Fruit fly (Drosophila melanogaster): ENCODE data around the gene Zn72D.

Gene Zn72D

DNA sequence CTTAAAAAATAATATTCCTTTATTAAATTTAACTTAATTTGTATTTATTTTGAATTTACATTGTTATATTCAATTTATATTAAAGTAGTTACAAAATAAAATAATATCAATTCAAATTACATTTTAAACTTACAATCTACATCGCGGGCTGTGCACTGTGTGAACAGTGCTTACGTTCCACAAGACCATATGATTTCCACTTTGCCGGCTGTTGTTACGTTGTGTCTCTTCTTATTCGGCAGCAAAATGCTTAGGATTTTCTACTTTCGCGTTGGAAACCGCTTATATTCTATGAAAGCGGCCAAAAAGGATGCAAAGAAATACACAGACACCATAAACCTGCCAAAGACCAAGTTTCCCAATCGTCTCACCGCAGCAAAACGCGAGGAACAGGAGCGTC lies 12.4 kb downstream of the Zn72D start, which contains the start of gene IleRS-m:
Gene IleRS-m (plus strand): TSS at position 222 of the 400 bp plus-strand sequence.
- TF ChIP-seq Myc (optimal IDR thresholded peaks at IDR 0.05) (no peak), psq (optimal IDR thresholded peaks at IDR 0.05) (no peak), Sin3A (optimal IDR thresholded peaks at IDR 0.05) (no peak), insv (optimal IDR thresholded peaks at IDR 0.05) (no peak), h (optimal IDR thresholded peaks at IDR 0.05) (no peak), ttk (optimal IDR thresholded peaks at IDR 0.05) (no peak)

- TF ChIP-seq Sin3A (optimal IDR thresholded peaks at IDR 0.05), result no peak
- no peak for TF ChIP-seq h (optimal IDR thresholded peaks at IDR 0.05)
- TF ChIP-seq Myc (optimal IDR thresholded peaks at IDR 0.05), result no peak
- TF ChIP-seq psq (optimal IDR thresholded peaks at IDR 0.05), result no peak
- no peak for TF ChIP-seq insv (optimal IDR thresholded peaks at IDR 0.05)
- no peak for TF ChIP-seq ttk (optimal IDR thresholded peaks at IDR 0.05)
These were observed 15.0 kb downstream of the Zn72D start, which contains the start of the genes CG13074 and ATPsynbetaL for dm6 chr3L:16097393-16097884. Gene CG13074, minus strand, starts transcription at chr3L:16097493. Gene ATPsynbetaL, plus strand, starts transcription at chr3L:16097834.

DNA sequence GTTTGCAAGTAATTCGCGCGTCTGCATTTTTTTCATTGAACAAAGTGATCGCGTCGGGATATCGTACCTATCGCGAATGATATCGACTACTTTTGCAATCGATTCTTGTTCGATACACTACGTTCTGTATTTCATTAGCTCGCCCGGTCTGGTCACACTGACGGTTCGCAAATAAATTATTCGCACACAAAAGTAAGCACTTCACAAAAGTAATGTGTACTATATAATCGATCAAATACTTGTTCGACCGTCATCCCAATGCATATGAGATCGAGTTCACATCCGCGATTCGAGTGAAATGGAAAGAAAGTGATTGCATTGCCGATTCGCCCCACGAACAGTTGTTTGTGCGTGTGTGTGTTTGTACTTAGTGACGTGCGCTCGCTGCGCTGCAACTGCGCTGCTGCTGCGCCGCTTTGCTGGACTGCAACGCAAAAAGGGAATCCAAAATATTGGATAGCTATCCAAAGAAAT lies 22.1 kb downstream of the Zn72D start, which contains the start of the genes CG5235 and ClC-c:
Gene CG5235 (minus strand): TSS at position 63 of the 474 bp plus-strand sequence.
Gene ClC-c (plus strand): TSS at position 125 of the 474 bp plus-strand sequence.
- TF ChIP-seq insv (optimal IDR thresholded peaks at IDR 0.05) (no peak), Myc (optimal IDR thresholded peaks at IDR 0.05) (no peak), h (optimal IDR thresholded peaks at IDR 0.05) (no peak), ttk (optimal IDR thresholded peaks at IDR 0.05) (no peak), Sin3A (optimal IDR thresholded peaks at IDR 0.05) (no peak), psq (optimal IDR thresholded peaks at IDR 0.05) (no peak)

DNA sequence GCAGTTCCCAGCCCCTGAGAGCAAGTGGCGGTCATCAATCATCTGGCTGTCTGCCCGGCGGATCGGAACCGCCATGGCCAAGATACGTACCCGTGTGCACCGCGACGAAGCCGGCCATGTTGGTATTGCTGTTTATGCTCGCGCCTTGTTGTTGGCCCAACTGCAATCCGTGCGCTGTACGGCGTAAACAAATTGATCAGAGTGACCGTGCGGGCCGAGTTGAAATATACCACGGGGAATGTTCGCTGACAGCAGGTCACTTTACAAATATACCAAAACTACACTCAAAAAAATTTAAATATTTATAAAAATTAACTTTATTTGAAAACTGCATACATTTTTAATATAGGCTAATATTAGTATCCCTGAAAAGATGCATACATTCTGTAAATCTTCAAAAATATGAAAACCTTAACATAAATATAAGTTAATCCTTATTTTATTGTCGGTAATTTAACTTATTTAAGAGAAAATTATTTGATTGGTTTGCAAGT lies 25.1 kb downstream of the Zn72D start, which contains the start of gene Tasp1:
Gene Tasp1 (minus strand): TSS at position 203 of the 494 bp plus-strand sequence.
- TF ChIP-seq psq (optimal IDR thresholded peaks at IDR 0.05) (no peak), ttk (optimal IDR thresholded peaks at IDR 0.05) (no peak), insv (optimal IDR thresholded peaks at IDR 0.05) (no peak), Myc (optimal IDR thresholded peaks at IDR 0.05) (no peak), h (optimal IDR thresholded peaks at IDR 0.05) (no peak), Sin3A (optimal IDR thresholded peaks at IDR 0.05) (no peak)

dm6 chr3L:16083693-16084092 lies 28.7 kb downstream of the Zn72D start, which contains the start of gene CG13075:
Gene CG13075, plus strand, starts transcription at chr3L:16083993.
- no peak for TF ChIP-seq ttk (optimal IDR thresholded peaks at IDR 0.05)
- TF ChIP-seq Sin3A (optimal IDR thresholded peaks at IDR 0.05), result no peak
- TF ChIP-seq Myc (optimal IDR thresholded peaks at IDR 0.05), result no peak
- TF ChIP-seq h (optimal IDR thresholded peaks at IDR 0.05), result no peak
- no peak for TF ChIP-seq psq (optimal IDR thresholded peaks at IDR 0.05)
- no peak for TF ChIP-seq insv (optimal IDR thresholded peaks at IDR 0.05)

DNA sequence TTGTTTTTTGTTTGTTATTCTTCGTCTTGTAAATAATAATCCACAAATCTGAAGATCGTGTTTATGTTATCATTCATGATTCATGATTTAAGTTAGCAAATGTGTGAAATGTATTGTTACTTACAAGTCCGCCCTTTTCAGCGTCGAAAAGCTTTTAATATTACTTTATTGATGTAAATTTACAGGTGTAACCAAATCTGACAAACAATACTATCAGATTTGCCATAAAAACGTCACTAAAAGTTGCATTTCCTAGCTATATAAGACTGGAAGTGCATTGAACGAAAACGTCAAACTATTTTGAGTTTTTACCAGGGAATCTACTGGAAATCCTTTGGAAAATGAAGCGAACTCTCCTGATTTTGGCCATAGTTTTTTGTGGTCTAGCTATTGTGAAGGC lies 30.2 kb downstream of the Zn72D start, which contains the start of gene CG33258:
Gene CG33258 (plus strand): TSS at position 301 of the 400 bp plus-strand sequence.
- TF ChIP-seq Myc (optimal IDR thresholded peaks at IDR 0.05) (no peak), h (optimal IDR thresholded peaks at IDR 0.05) (no peak), psq (optimal IDR thresholded peaks at IDR 0.05) (no peak), insv (optimal IDR thresholded peaks at IDR 0.05) (no peak), ttk (optimal IDR thresholded peaks at IDR 0.05) (no peak), Sin3A (optimal IDR thresholded peaks at IDR 0.05) (no peak)

- TF ChIP-seq Sin3A (optimal IDR thresholded peaks at IDR 0.05) (no peak), h (optimal IDR thresholded peaks at IDR 0.05) (no peak), ttk (optimal IDR thresholded peaks at IDR 0.05) (no peak), insv (optimal IDR thresholded peaks at IDR 0.05) (no peak), Myc (optimal IDR thresholded peaks at IDR 0.05) (no peak), psq (optimal IDR thresholded peaks at IDR 0.05) (no peak)
These were observed 51.4 kb downstream of the Zn72D start for dm6 chr3L:16060806-16061600.

Data from Kc167 (cell line).